Worm (Caenorhabditis elegans) whole organism, young adult: ENCODE measurements around the gene vha-15.

Source experiments
- ccch-3 ChIP-seq: fragments of 200-800 bp; sonication (Bioruptor generic); optimal IDR thresholded peaks from 2 replicates; lab custom pipeline; 2018; ENCODE audit warnings: mild to moderate bottlenecking, missing genetic modification characterization, missing compliant biosample characterization
- hlh-26 ChIP-seq: fragments of 200-800 bp; sonication (Bioruptor generic); conservative IDR thresholded peaks from 2 replicates; pipeline ENCODE4 v1.3.6; 2022; ENCODE audit warnings: missing genetic modification reagents, missing genetic modification characterization, missing compliant biosample characterization
- hrde-1 ChIP-seq: sonication (generic microtip); optimal IDR thresholded peaks from 2 replicates; lab custom pipeline; 2016; ENCODE audit warnings: missing genetic modification characterization, mild to moderate bottlenecking, missing compliant biosample characterization, moderate library complexity, missing genotype, missing genetic modification reagents, borderline replicate concordance
- rpc-1 ChIP-seq, 2 experiments: fragments of 150-350 bp in 1 of 2; sonication (generic microtip) in 1 of 2; optimal IDR thresholded peaks; 2 replicates each; lab custom pipeline; 2014 to 2018; ENCODE audit warnings: missing biosample characterization in 1 of 2, missing genetic modification characterization in 1 of 2, missing genetic modification reagents in 1 of 2, missing genotype in 1 of 2
- tbp1 ChIP-seq: fragments of 200-800 bp; sonication (Bioruptor generic); optimal IDR thresholded peaks from 2 replicates; lab custom pipeline; 2018; ENCODE audit warnings: mild to moderate bottlenecking, missing genetic modification characterization, missing compliant biosample characterization

ce11 chrX:2262420-2262819 lies 24.7 kb downstream of the vha-15 start:
- TF ChIP-seq hlh-26 (GFP tag; lab: Robert Waterston, UW) (no peak), hrde-1 (tag; lab: Kevin White, UChicago) (no peak), rpc-1 (optimal IDR thresholded peaks at IDR 0.05; lab: Kevin White, UChicago) (no peak), rpc-1 (tag; optimal IDR thresholded peaks at IDR 0.05; lab: Kevin White, UChicago) (no peak), tbp1 (GFP tag; lab: Kevin White, UChicago) (no peak), ccch-3 (GFP tag; lab: Kevin White, UChicago) (no peak)
